Worm (Caenorhabditis elegans) whole organism, mixed stage, embryonic: ENCODE results near the gene str-209.
A peak's percentile ranks its signal among the peaks of the same experiment; 100 is the strongest.

Experiments used
- M03D4.4 ChIP-seq: sonication (generic microtip); optimal IDR thresholded peaks from 2 replicates; lab custom pipeline; 2017; ENCODE audit warnings: mild to moderate bottlenecking, missing genetic modification characterization, missing compliant biosample characterization
- bed-3 ChIP-seq: fragments of 200-800 bp; sonication (Bioruptor generic); optimal IDR thresholded peaks from 3 replicates; lab custom pipeline; 2018; ENCODE audit warnings: mild to moderate bottlenecking, missing genetic modification characterization, moderate library complexity, missing compliant biosample characterization
- blmp-1 ChIP-seq: fragments of 150-350 bp; optimal IDR thresholded peaks from 2 replicates; lab custom pipeline; 2014; ENCODE audit warnings: missing biosample characterization, missing genetic modification characterization
- ceh-39 ChIP-seq: fragments of 150-350 bp; optimal IDR thresholded peaks from 2 replicates; lab custom pipeline; 2014; ENCODE audit warnings: missing biosample characterization, missing genetic modification characterization
- ceh-43 ChIP-seq: fragments of 200-800 bp; sonication (Bioruptor generic); optimal IDR thresholded peaks from 2 replicates; lab custom pipeline; 2018; ENCODE audit warnings: mild to moderate bottlenecking, missing genetic modification characterization, moderate library complexity, missing compliant biosample characterization
- ceh-83 ChIP-seq: fragments of 200-800 bp; sonication (Bioruptor generic); optimal IDR thresholded peaks from 2 replicates; lab custom pipeline; 2018; ENCODE audit warnings: mild to moderate bottlenecking, missing genetic modification characterization, missing compliant biosample characterization
- ces-1 ChIP-seq: fragments of 150-350 bp; optimal IDR thresholded peaks from 2 replicates; lab custom pipeline; 2014; ENCODE audit warnings: missing biosample characterization, missing genetic modification reagents, missing genetic modification characterization
- cnd-1 ChIP-seq: fragments of 200-800 bp; sonication (Bioruptor generic); optimal IDR thresholded peaks from 2 replicates; lab custom pipeline; 2018; ENCODE audit warnings: mild to moderate bottlenecking, missing genetic modification characterization, missing compliant biosample characterization
- drap-1 ChIP-seq: fragments of 200-800 bp; sonication (Bioruptor generic); optimal IDR thresholded peaks from 3 replicates; lab custom pipeline; 2018; ENCODE audit warnings: mild to moderate bottlenecking, missing genetic modification characterization, missing compliant biosample characterization
- elt-1 ChIP-seq: sonication (generic microtip); optimal IDR thresholded peaks from 2 replicates; lab custom pipeline; 2017; ENCODE audit warnings: missing genetic modification characterization, mild to moderate bottlenecking, missing compliant biosample characterization, antibody characterized with exemption, moderate library complexity, borderline replicate concordance; ENCODE audit not compliant: insufficient read depth
- elt-3 ChIP-seq: fragments of 150-350 bp; optimal IDR thresholded peaks from 2 replicates; lab custom pipeline; 2014; ENCODE audit warnings: missing biosample characterization, missing genetic modification characterization
- flh-1 ChIP-seq: fragments of 200-800 bp; sonication (Bioruptor generic); optimal IDR thresholded peaks from 2 replicates; lab custom pipeline; 2018; ENCODE audit warnings: mild to moderate bottlenecking, missing genetic modification characterization, moderate library complexity, missing compliant biosample characterization
- ham-2 ChIP-seq: fragments of 200-800 bp; sonication (Bioruptor generic); optimal IDR thresholded peaks from 2 replicates; lab custom pipeline; 2018; ENCODE audit warnings: mild to moderate bottlenecking, missing genetic modification characterization, missing compliant biosample characterization
- lin-13 ChIP-seq: fragments of 150-350 bp; optimal IDR thresholded peaks from 2 replicates; lab custom pipeline; 2014; ENCODE audit warnings: missing biosample characterization, missing genetic modification characterization
- lin-32 ChIP-seq: fragments of 200-800 bp; sonication (Bioruptor generic); optimal IDR thresholded peaks from 2 replicates; lab custom pipeline; 2018; ENCODE audit warnings: mild to moderate bottlenecking, missing genetic modification characterization, missing compliant biosample characterization
- lsy-2 ChIP-seq: fragments of 150-350 bp; optimal IDR thresholded peaks from 2 replicates; lab custom pipeline; 2014; ENCODE audit warnings: missing biosample characterization, missing genetic modification characterization
- mab-5 ChIP-seq: fragments of 150-350 bp; optimal IDR thresholded peaks from 2 replicates; lab custom pipeline; 2014; ENCODE audit warnings: missing biosample characterization, missing genetic modification characterization
- mep-1 ChIP-seq: fragments of 150-350 bp; optimal IDR thresholded peaks from 2 replicates; lab custom pipeline; 2017; ENCODE audit warnings: missing biosample characterization, missing genetic modification reagents, missing genetic modification characterization, inconsistent platforms
- mls-2 ChIP-seq: sonication (generic microtip); optimal IDR thresholded peaks from 2 replicates; lab custom pipeline; 2016; ENCODE audit warnings: mild to moderate bottlenecking, missing genetic modification characterization, moderate library complexity, missing compliant biosample characterization
- nhr-12 ChIP-seq: fragments of 150-350 bp; optimal IDR thresholded peaks from 2 replicates; lab custom pipeline; 2014; ENCODE audit warnings: missing biosample characterization, missing genetic modification characterization
- nhr-2 ChIP-seq: fragments of 150-350 bp; optimal IDR thresholded peaks from 2 replicates; lab custom pipeline; 2014; ENCODE audit warnings: missing biosample characterization, missing genetic modification characterization
- nhr-237 ChIP-seq: fragments of 150-350 bp; optimal IDR thresholded peaks from 2 replicates; lab custom pipeline; 2014; ENCODE audit warnings: missing biosample characterization, missing genetic modification characterization
- nhr-28 ChIP-seq: fragments of 150-350 bp; optimal IDR thresholded peaks from 2 replicates; lab custom pipeline; 2014; ENCODE audit warnings: missing biosample characterization, missing genetic modification characterization
- pha-4 ChIP-seq: fragments of 150-350 bp; optimal IDR thresholded peaks from 2 replicates; lab custom pipeline; 2018; ENCODE audit warnings: missing biosample characterization, missing genetic modification reagents, missing genetic modification characterization
- sem-2 ChIP-seq: fragments of 200-800 bp; sonication (Bioruptor generic); optimal IDR thresholded peaks from 2 replicates; lab custom pipeline; 2018; ENCODE audit warnings: mild to moderate bottlenecking, missing genetic modification characterization, missing compliant biosample characterization
- snpc-4 ChIP-seq: fragments of 150-350 bp; optimal IDR thresholded peaks from 2 replicates; lab custom pipeline; 2014; ENCODE audit warnings: missing biosample characterization, missing genetic modification characterization
- sptf-1 ChIP-seq: sonication (generic microtip); optimal IDR thresholded peaks from 2 replicates; lab custom pipeline; 2017; ENCODE audit warnings: mild to moderate bottlenecking, missing genetic modification characterization, moderate library complexity, missing compliant biosample characterization
- tbx-8 ChIP-seq: fragments of 200-800 bp; sonication (Bioruptor generic); optimal IDR thresholded peaks from 2 replicates; lab custom pipeline; 2018; ENCODE audit warnings: mild to moderate bottlenecking, missing genetic modification characterization, moderate library complexity, missing compliant biosample characterization
- unc-120 ChIP-seq: sonication (generic microtip); optimal IDR thresholded peaks from 2 replicates; lab custom pipeline; 2017; ENCODE audit warnings: missing genetic modification characterization, missing compliant biosample characterization; ENCODE audit not compliant: poor library complexity, severe bottlenecking
- unc-62 ChIP-seq: fragments of 150-350 bp; optimal IDR thresholded peaks from 2 replicates; lab custom pipeline; 2014; ENCODE audit warnings: missing biosample characterization, missing genetic modification reagents, missing genetic modification characterization
- zip-8 ChIP-seq: fragments of 150-350 bp; optimal IDR thresholded peaks from 2 replicates; lab custom pipeline; 2014; ENCODE audit warnings: missing biosample characterization, missing genetic modification characterization
- ztf-11 ChIP-seq: fragments of 150-350 bp; optimal IDR thresholded peaks from 2 replicates; lab custom pipeline; 2014; ENCODE audit warnings: missing biosample characterization, missing genetic modification characterization

str-209 gene

DNA sequence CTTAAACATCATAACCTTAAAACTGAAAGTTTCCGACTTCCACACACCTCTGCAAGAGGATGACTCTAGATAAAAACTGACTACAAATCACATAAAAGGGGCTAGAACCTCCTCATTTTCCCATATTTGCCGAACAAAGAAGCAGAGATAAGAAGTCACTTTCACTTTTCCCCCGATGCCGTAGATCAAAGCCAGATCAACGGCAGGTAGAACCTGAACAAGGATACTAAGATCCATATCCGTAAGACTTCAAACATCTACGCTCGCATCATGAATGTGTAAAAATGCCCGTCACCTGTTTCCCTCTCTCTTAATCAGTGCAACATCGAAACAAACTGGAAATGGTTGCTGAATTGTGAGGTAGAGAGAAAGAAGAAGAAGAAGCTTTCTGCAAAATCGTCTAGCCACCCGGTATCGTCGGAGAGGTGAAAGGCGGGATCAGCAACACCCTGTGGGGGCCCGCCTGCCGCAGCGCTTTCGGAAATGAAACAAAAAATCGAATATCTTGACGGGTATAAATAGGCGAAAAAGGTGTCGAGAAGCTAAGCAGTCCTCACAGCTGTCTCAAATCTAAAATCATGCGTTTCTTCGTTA, 30.0 kb upstream of the str-209 start, which contains the start of gene C02E7.6:
Gene C02E7.6, plus strand, starts transcription at position 544 of the 594 bp plus-strand sequence.
- TF ChIP-seq snpc-4 (tag; lab: Kevin White, UChicago) (no peak), mab-5 (tag; lab: Kevin White, UChicago) (no peak), ham-2 (GFP tag; lab: Kevin White, UChicago) (no peak), pha-4 (no peak), ceh-43 (GFP tag; lab: Kevin White, UChicago) (no peak), zip-8 (tag; lab: Kevin White, UChicago) (no peak), nhr-12 (tag; lab: Kevin White, UChicago) (no peak), cnd-1 (tag; lab: Kevin White, UChicago) (no peak), ces-1 (GFP tag; lab: Kevin White, UChicago) (no peak), ceh-83 (GFP tag; lab: Kevin White, UChicago) (no peak), ztf-11 (tag; lab: Kevin White, UChicago) (no peak), unc-62 (GFP tag; lab: Kevin White, UChicago) (peak; percentile 16), mls-2 (no peak), lin-13 (no peak), blmp-1 (peak; percentile 67), nhr-28 (tag; lab: Kevin White, UChicago) (no peak), unc-120 (tag; lab: Kevin White, UChicago) (no peak), M03D4.4 (tag; lab: Kevin White, UChicago) (no peak), lin-32 (GFP tag; lab: Kevin White, UChicago) (no peak), tbx-8 (GFP tag; lab: Kevin White, UChicago) (no peak), nhr-237 (tag; lab: Kevin White, UChicago) (peak; percentile 14), ceh-39 (tag; lab: Kevin White, UChicago) (no peak), mep-1 (no peak), flh-1 (no peak), elt-1 (tag; lab: Kevin White, UChicago) (peak; percentile 90), lsy-2 (tag; lab: Kevin White, UChicago) (no peak), sptf-1 (tag; lab: Kevin White, UChicago) (no peak), nhr-2 (tag; lab: Kevin White, UChicago) (no peak), drap-1 (GFP tag; lab: Kevin White, UChicago) (no peak), sem-2 (GFP tag; lab: Kevin White, UChicago) (no peak), bed-3 (GFP tag; lab: Kevin White, UChicago) (no peak)
- TF ChIP-seq, all 35 proteins: peak for 4

DNA sequence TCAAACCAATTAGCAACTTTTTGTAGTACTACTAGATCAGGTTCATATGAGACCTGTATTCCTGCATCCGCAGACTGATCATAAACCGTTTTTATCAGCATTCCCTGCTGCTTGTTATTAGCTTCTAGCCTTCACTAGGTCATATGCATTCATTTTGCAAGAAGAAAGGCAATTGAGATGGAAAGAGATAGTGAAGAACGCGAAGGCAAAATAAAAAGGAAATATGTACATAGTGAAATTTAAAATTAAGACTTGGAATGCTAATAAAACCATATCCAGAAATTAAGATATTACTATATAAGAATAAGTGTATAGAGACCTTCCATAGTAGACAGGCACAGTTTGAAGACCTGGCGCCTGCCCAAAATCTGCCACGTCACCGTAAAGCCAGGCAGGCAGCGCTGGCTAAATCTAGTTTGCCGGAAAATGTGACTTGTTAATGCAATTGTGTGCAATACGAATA, 28.0 kb upstream of the str-209 start, which contains the start of the genes C02E7.8 and srh-23:
Gene C02E7.8, minus strand, starts transcription at position 101 of the 463 bp plus-strand sequence.
Gene srh-23, plus strand, starts transcription at position 413 of the 463 bp plus-strand sequence.
- TF ChIP-seq nhr-2 (tag; lab: Kevin White, UChicago) (no peak), ceh-43 (GFP tag; lab: Kevin White, UChicago) (no peak), blmp-1 (no peak), cnd-1 (tag; lab: Kevin White, UChicago) (no peak), snpc-4 (tag; lab: Kevin White, UChicago) (no peak)
- TF ChIP-seq, all 35 proteins: peak for 0

DNA sequence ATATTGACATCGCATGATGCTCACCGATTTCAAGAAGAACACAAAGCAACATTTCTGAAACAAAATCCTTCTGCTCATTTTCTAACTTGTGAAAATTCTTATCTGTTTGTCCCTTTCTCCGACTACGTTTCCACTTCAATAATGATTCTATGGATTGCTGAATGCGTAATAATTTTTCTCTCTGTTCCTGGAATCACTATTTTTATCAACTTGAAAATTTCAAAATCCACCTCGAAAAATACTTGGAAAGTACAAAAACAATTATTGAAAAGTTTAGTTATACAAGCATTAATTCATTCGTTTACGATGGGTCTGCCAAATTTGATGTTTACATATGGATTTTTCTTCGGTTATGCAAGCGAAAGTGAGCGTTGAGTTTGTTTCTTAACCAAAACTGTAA, 26.7 kb upstream of the str-209 start, which contains the start of gene srh-22:
Gene srh-22, plus strand, starts transcription at position 301 of the 400 bp plus-strand sequence.
- no peak for TF ChIP-seq elt-3 (tag; lab: Kevin White, UChicago)

DNA sequence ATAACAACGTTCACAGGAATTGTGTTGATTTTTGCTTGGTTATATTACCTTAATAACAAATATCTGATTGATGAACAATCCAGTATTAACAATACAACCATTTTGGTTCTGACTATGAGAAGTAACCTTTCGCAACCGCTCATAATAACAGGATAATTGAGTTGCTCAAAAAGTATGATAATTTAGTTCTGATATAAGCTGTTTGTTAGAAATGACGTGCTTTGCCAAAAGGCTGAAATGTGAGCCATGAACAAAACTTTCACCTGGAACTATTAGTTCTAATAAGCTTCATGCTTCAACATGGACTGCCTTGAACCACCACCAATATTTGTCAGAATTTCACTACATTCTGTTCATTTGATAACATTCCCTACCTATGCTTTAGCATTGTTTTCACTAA, 24.1 kb upstream of the str-209 start, which contains the start of gene srh-20:
Gene srh-20, plus strand, starts transcription at position 301 of the 400 bp plus-strand sequence.
- no peak for TF ChIP-seq cnd-1 (tag; lab: Kevin White, UChicago)
- no peak for TF ChIP-seq drap-1 (GFP tag; lab: Kevin White, UChicago)
- TF ChIP-seq ceh-83 (GFP tag; lab: Kevin White, UChicago): no peak
